Fruit fly (Drosophila melanogaster): Measurements from ENCODE around the gene CG16721.

Gene CG16721

dm6 chrX:5883394-5883793, 3.7 kb downstream of the CG16721 start (continued):
- TF ChIP-seq Myb (GFP tag; optimal IDR thresholded peaks at IDR 0.05): peak; percentile 98
- no peak for TF ChIP-seq CG17612 (GFP tag; IDR thresholded peaks at IDR 0.05)
- TF ChIP-seq CG15011 (GFP tag; optimal IDR thresholded peaks at IDR 0.05): no peak
- TF ChIP-seq CG16779 (GFP tag; IDR thresholded peaks at IDR 0.05): peak; percentile 45; the same call in 1 of the 2 replicates
- peak; percentile 15 for TF ChIP-seq CG3163 (GFP tag; optimal IDR thresholded peaks at IDR 0.05)
- TF ChIP-seq CG7745 (tag; optimal IDR thresholded peaks at IDR 0.05): no peak
- TF ChIP-seq CG7271 (tag; optimal IDR thresholded peaks at IDR 0.05): no peak
- no peak for TF ChIP-seq Aef1 (GFP tag; IDR thresholded peaks at IDR 0.05)
- no peak for TF ChIP-seq lola (GFP tag; optimal IDR thresholded peaks at IDR 0.05)
- no peak for TF ChIP-seq gt (GFP tag; IDR thresholded peaks at IDR 0.05)
- TF ChIP-seq H15 (GFP tag; IDR thresholded peaks at IDR 0.05): 0 out of 3 replicates have a peak, but pooled peaks have one; percentile 42
- TF ChIP-seq CG17328 (GFP tag; IDR thresholded peaks at IDR 0.05): peak; percentile 26; the same call in 1 of the 2 replicates
- peak; percentile 39; the same call in 1 of the 2 replicates for TF ChIP-seq Dref (GFP tag; IDR thresholded peaks at IDR 0.05)
- TF ChIP-seq CG13894 (tag; optimal IDR thresholded peaks at IDR 0.05): peak; percentile 67
- TF ChIP-seq gfzf (GFP tag; optimal IDR thresholded peaks at IDR 0.05): peak; percentile 23
- TF ChIP-seq BEAF-32 (GFP tag; optimal IDR thresholded peaks at IDR 0.05): peak; percentile 24
- no peak for TF ChIP-seq CG18476 (GFP tag; optimal IDR thresholded peaks at IDR 0.05)
- TF ChIP-seq pum (GFP tag; optimal IDR thresholded peaks at IDR 0.05): peak; percentile 31
- no peak for TF ChIP-seq HHEX (GFP tag; optimal IDR thresholded peaks at IDR 0.05)
- no peak for TF ChIP-seq corto (GFP tag; optimal IDR thresholded peaks at IDR 0.05)
- TF ChIP-seq CG14014 (GFP tag; IDR thresholded peaks at IDR 0.05): peak; percentile 21; the same call in 1 of the 2 replicates
- peak; percentile 92 for TF ChIP-seq CG2116 (GFP tag; optimal IDR thresholded peaks at IDR 0.05)
- TF ChIP-seq CG34376 (GFP tag; optimal IDR thresholded peaks at IDR 0.05): peak; percentile 15
- TF ChIP-seq ind (GFP tag; optimal IDR thresholded peaks at IDR 0.05): peak; percentile 12
- TF ChIP-seq jumu (GFP tag; optimal IDR thresholded peaks at IDR 0.05): peak; percentile 17
- no peak for TF ChIP-seq h (optimal IDR thresholded peaks at IDR 0.05)
- TF ChIP-seq Fer1 (GFP tag; optimal IDR thresholded peaks at IDR 0.05): peak; percentile 5
- TF ChIP-seq Ets65A (GFP tag): peak; percentile 94
- peak; percentile 21 for TF ChIP-seq Mad (GFP tag; optimal IDR thresholded peaks at IDR 0.05)
- TF ChIP-seq CG9727 (GFP tag; optimal IDR thresholded peaks at IDR 0.05): no peak
- peak; percentile 21 for TF ChIP-seq CG18619 (GFP tag; optimal IDR thresholded peaks at IDR 0.05)
- peak; percentile 6 for TF ChIP-seq dmrt11E (tag; optimal IDR thresholded peaks at IDR 0.05)
- TF ChIP-seq CG7928 (GFP tag; optimal IDR thresholded peaks at IDR 0.05): no peak
- TF ChIP-seq Hr51 (GFP tag; optimal IDR thresholded peaks at IDR 0.05): peak; percentile 10 to 15
- no peak for TF ChIP-seq CG7786 (GFP tag; optimal IDR thresholded peaks at IDR 0.05)
- 0 out of 2 replicates have a peak, but pooled peaks have one; percentile 28 for TF ChIP-seq ssp (GFP tag; IDR thresholded peaks at IDR 0.05)
- no peak for TF ChIP-seq CG3281 (GFP tag; optimal IDR thresholded peaks at IDR 0.05)
- TF ChIP-seq CG16815 (GFP tag; optimal IDR thresholded peaks at IDR 0.05): no peak
- TF ChIP-seq Meics (GFP tag; optimal IDR thresholded peaks at IDR 0.05): peak; percentile 46
- TF ChIP-seq CG11093 (GFP tag; IDR thresholded peaks at IDR 0.05): no peak
- TF ChIP-seq CG4854 (GFP tag; optimal IDR thresholded peaks at IDR 0.05): peak; percentile 13
- TF ChIP-seq CG9876 (GFP tag; optimal IDR thresholded peaks at IDR 0.05): peak; percentile 0
- peak; percentile 47 for TF ChIP-seq CG33213 (GFP tag; optimal IDR thresholded peaks at IDR 0.05)
- TF ChIP-seq psq (GFP tag; optimal IDR thresholded peaks at IDR 0.05): no peak
- TF ChIP-seq CG13424 (tag; optimal IDR thresholded peaks at IDR 0.05): peak; percentile 1
- no peak for TF ChIP-seq CG4360 (GFP tag; IDR thresholded peaks at IDR 0.05)
- TF ChIP-seq CG1603 (tag; optimal IDR thresholded peaks at IDR 0.05): peak; percentile 77
- TF ChIP-seq vfl (GFP tag; optimal IDR thresholded peaks at IDR 0.05): no peak
- peak; percentile 74 for TF ChIP-seq Dbx (GFP tag; IDR thresholded peaks at IDR 0.05)
- no peak for TF ChIP-seq CkIIα-i1 (GFP tag; IDR thresholded peaks at IDR 0.05)
- TF ChIP-seq CG1602 (GFP tag; optimal IDR thresholded peaks at IDR 0.05): no peak
